Worm (Caenorhabditis elegans) whole organism, dauer: ENCODE measurements around the gene btb-14.

Source experiments
- unc-62 ChIP-seq: sonication (generic microtip); optimal IDR thresholded peaks from 2 replicates; lab custom pipeline; 2017; ENCODE audit warnings: missing biosample characterization, missing genetic modification reagents, missing genetic modification characterization

The btb-14 gene

DNA sequence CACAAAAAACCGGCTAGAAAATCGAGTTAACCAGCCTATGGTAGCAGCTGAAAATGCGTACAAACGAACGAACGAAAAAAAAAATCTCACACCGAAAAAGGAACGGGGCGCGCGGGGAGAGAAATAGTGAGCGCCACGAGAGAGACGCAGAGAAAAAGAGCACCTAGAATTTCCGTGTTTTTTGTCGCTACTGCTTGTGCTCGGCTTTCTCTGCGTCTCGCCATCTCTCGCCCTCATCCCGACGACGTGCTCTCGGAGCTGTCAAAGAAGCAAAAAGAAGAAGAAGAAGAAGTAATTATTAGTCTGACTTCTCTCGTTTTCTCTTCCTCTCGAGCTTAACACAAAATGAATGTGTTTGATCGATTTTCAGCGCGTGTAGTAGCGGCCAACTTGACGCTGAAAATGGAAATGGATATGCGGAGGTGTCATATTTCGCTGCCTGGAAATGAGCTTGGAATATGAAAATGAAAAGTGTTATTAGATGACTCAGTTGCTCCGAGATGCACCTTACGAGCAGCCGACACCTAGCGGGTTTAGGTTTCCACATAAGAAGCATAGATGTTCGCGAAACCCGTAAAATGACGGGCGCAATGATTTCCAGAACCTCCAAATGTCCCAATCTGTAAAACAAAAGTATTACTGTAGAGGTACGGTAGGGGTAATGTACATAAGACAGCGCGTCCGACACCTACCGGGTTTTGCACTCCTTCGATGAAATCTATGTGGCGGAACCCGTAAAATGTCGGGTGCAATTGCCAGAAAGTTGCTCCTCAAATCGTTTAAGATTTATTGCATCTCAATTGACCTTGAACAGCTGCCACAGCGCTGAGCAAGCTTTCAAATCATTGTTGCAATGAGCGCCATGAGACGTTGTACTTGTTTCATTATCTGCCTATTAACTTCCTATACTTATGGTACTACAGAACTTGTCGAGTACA lies at the start of gene btb-14:
TSS of gene btb-14 (plus strand) at position 839 of the 938 bp plus-strand sequence.
- no peak for TF ChIP-seq unc-62 (GFP tag; lab: Kevin White, UChicago)

DNA sequence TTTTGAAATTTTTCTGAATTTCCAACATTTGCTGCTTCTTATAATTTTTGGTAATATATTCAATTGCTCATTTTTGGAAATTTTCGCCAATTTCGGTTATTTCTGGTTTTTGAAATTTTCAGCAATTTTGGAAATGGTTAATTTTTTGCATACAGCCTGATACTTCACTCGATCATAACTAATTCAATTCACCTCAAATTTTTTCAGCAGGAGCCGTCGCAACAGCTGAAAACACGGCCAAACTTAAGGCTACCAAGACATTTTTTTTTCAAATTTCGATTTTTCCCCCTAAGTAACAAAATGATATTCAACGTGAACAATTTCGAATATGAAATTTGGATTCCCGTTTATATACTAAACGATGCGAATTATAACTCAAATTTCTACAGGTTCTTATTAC lies 47.8 kb upstream of the btb-14 start, which contains the start of gene sre-52:
TSS of gene sre-52 (plus strand) at position 301 of the 400 bp plus-strand sequence.
- TF ChIP-seq unc-62 (GFP tag; lab: Kevin White, UChicago), result no peak

ce11 chrII:12339152-12339551 lies 44.1 kb upstream of the btb-14 start:
- TF ChIP-seq unc-62 (GFP tag; lab: Kevin White, UChicago), result no peak

- no peak for TF ChIP-seq unc-62 (GFP tag; lab: Kevin White, UChicago)
These were observed 43.6 kb upstream of the btb-14 start, which contains the start of gene sop-2 for ce11 chrII:12339644-12340043. sop-2 (plus strand) TSS chrII:12339944.

DNA sequence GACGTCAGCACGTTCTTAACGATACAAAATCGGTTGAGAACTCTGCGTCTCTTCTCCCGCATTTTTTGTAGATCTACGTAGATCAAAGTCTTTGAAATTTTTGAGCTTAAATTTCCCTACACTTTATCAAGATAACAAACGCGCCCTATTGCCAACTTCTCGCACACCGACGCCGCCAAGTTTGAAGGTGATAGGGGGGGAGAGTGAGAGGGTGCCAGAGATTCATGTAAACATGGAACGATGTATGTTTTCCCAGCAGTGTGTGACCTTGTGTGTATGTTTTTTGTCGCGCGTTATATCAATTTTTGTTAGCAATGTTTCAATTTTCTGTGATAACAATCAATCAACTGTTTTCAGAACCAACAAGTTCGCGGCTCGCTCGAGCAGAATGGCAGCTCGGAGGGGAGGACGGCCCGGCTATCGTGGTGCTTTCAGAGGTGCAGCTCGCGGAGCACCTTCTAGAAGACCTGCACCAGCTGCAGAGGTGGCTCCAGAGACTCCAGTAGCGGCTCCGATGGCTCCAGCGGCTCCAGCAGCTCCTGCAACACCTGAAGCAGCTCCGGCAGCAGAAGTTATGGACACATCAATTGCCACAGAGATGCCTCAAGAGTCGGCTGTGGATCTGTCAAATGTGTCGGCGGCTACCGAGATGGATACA lies 41.6 kb upstream of the btb-14 start:
- TF ChIP-seq unc-62 (GFP tag; lab: Kevin White, UChicago), result no peak

DNA sequence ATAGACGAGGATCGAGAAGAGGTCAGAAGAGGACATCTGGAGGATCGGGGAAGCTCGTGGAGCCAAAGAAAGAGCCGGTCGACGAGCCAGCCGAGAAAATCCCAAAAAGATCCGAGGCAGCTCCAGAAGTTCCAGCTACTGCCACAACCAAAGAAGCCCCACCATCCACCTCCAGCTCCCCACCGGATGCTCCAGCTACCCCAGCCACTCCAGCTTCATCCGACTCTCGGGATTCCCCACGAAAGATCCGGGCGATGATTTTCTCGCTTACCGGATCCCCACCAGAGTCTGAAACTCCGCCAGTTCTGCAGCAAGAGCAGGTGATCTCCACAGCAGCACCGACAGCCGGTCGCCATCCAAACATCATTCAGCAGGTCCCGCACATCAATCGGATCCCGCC lies 40.3 kb upstream of the btb-14 start:
- TF ChIP-seq unc-62 (GFP tag; lab: Kevin White, UChicago), result no peak

ce11 chrII:12343710-12344109 lies 39.6 kb upstream of the btb-14 start:
- TF ChIP-seq unc-62 (GFP tag; lab: Kevin White, UChicago), result no peak

- no peak for TF ChIP-seq unc-62 (GFP tag; lab: Kevin White, UChicago)
These were observed 38.5 kb upstream of the btb-14 start, which contains the start of gene C44C11.6 for ce11 chrII:12344787-12345186. C44C11.6 (plus strand) TSS chrII:12344809.

ce11 chrII:12346289-12346989 lies 36.8 kb upstream of the btb-14 start:
- no peak for TF ChIP-seq unc-62 (GFP tag; lab: Kevin White, UChicago)

DNA sequence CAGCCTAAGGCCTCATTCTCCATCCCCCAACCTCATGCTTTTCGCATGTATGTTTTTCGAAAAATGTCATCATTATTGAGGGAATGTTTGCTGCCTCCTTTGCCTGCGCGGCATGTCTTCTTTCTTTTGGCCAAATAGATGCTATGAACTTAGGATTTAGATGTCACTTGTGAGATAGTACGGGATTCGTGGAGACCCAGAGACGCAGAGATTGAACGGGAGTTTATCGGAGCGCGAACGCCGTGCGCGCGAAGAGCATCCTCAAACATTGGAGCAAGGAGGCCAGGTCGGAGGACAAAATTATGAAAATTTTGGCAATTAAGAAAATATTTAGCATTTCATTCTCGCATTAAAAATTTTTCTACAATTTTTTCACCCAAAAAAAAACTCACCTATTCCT lies 34.3 kb upstream of the btb-14 start:
- TF ChIP-seq unc-62 (GFP tag; lab: Kevin White, UChicago), result no peak

- no peak for TF ChIP-seq unc-62 (GFP tag; lab: Kevin White, UChicago)
These were observed 33.4 kb upstream of the btb-14 start for ce11 chrII:12349866-12350265.

- no peak for TF ChIP-seq unc-62 (GFP tag; lab: Kevin White, UChicago)
These were observed 32.5 kb upstream of the btb-14 start for ce11 chrII:12350737-12351275.

ce11 chrII:12352115-12352514 lies 31.1 kb upstream of the btb-14 start, which contains the start of gene ras-1:
ras-1 (minus strand) TSS chrII:12352243.
- no peak for TF ChIP-seq unc-62 (GFP tag; lab: Kevin White, UChicago)

DNA sequence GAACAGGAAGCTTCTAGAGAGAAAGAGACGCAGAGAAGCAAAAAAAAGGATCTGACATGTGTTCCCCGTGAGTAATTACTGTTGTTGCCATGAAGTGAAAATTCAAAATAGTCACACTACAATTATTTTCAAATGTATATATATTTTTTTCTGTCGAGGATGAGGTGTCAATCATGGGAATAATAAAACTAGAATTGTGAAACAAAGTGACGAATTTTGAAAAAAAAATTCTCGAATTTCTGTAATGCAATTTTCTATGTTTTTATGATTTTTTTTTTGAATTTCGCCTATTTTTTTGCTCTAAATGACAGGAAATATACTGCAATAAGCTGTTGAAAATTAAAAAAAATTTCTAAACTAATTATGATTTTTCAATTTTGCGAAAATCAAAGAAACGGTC lies 30.2 kb upstream of the btb-14 start:
- TF ChIP-seq unc-62 (GFP tag; lab: Kevin White, UChicago), result no peak

DNA sequence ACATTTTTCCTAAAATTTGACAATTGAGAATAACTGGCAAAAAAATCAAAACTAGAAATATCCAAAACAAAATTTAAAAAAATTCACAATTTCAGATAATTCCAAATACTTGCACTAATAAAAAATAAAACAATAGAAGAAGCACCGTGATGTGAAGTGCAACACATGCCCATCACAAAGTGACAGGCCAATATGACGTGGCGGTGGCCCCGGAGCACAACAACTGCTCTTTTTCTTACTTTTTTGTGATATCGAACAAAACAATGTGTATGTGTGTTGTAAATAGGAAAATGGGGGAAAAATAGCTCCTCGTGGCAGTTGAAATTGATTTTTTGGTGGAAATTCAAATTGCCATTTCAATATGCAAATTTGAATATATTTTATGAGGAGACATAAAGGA lies 29.4 kb upstream of the btb-14 start:
- no peak for TF ChIP-seq unc-62 (GFP tag; lab: Kevin White, UChicago)
